Worm (Caenorhabditis elegans) whole organism, L3 larva: ENCODE data around the gene C28H8.8.

Experiments used
- R02D3.7 ChIP-seq: fragments of 150-350 bp; optimal IDR thresholded peaks from 2 replicates; lab custom pipeline; 2014; ENCODE audit warnings: missing biosample characterization, missing genetic modification characterization
- ZK546.5 ChIP-seq: sonication (generic microtip); optimal IDR thresholded peaks from 2 replicates; lab custom pipeline; 2017; ENCODE audit warnings: missing biosample characterization, missing genetic modification characterization
- aly-2 ChIP-seq: fragments of 150-350 bp; optimal IDR thresholded peaks from 2 replicates; lab custom pipeline; 2014; ENCODE audit warnings: missing biosample characterization, missing genetic modification characterization
- ama-1 ChIP-seq: fragments of 150-350 bp; optimal IDR thresholded peaks from 2 replicates; lab custom pipeline; 2018
- ceh-16 ChIP-seq: sonication (generic microtip); optimal IDR thresholded peaks from 2 replicates; lab custom pipeline; 2017; ENCODE audit warnings: missing biosample characterization, missing genetic modification characterization
- ceh-28 ChIP-seq: fragments of 150-350 bp; optimal IDR thresholded peaks from 2 replicates; lab custom pipeline; 2014; ENCODE audit warnings: missing biosample characterization, missing genetic modification reagents, missing genetic modification characterization
- ceh-82 ChIP-seq: fragments of 150-350 bp; optimal IDR thresholded peaks from 2 replicates; lab custom pipeline; 2014; ENCODE audit warnings: missing biosample characterization, missing genetic modification characterization
- ceh-9 ChIP-seq: sonication (generic microtip); optimal IDR thresholded peaks from 2 replicates; lab custom pipeline; 2018; ENCODE audit warnings: missing biosample characterization, missing genetic modification characterization
- egl-27 ChIP-seq: sonication (generic microtip); optimal IDR thresholded peaks from 4 replicates; lab custom pipeline; 2017; ENCODE audit warnings: missing biosample characterization, missing genetic modification reagents, missing genetic modification characterization
- egl-5 ChIP-seq: fragments of 150-350 bp; optimal IDR thresholded peaks from 2 replicates; lab custom pipeline; 2017; ENCODE audit warnings: missing biosample characterization, missing genetic modification reagents, missing genetic modification characterization, inconsistent platforms
- elt-2 ChIP-seq: sonication (generic microtip); optimal IDR thresholded peaks from 2 replicates; lab custom pipeline; 2016; ENCODE audit warnings: missing genetic modification reagents, mild to moderate bottlenecking, missing genetic modification characterization, missing compliant biosample characterization
- elt-3 ChIP-seq, 3 experiments: fragments of 150-350 bp in 1 of 3; sonication (generic microtip) in 2 of 3; optimal IDR thresholded peaks; 2 replicates in 2 of 3; 4 replicates in 1 of 3; lab custom pipeline; 2014 to 2017; ENCODE audit warnings: missing biosample characterization in 3 of 3, missing genetic modification characterization in 3 of 3
- fkh-10 ChIP-seq: sonication (generic microtip); optimal IDR thresholded peaks from 2 replicates; lab custom pipeline; 2017; ENCODE audit warnings: missing biosample characterization, missing genetic modification reagents, missing genetic modification characterization
- fos-1 ChIP-seq: fragments of 150-350 bp; optimal IDR thresholded peaks from 2 replicates; lab custom pipeline; 2014; ENCODE audit warnings: missing biosample characterization, missing genetic modification characterization
- hmg-11 ChIP-seq: sonication (generic microtip); optimal IDR thresholded peaks from 2 replicates; lab custom pipeline; 2016; ENCODE audit warnings: missing genetic modification characterization, missing compliant biosample characterization
- lin-15B ChIP-seq: fragments of 150-350 bp; optimal IDR thresholded peaks from 2 replicates; lab custom pipeline; 2014; ENCODE audit warnings: missing biosample characterization, missing genetic modification characterization
- lin-39 ChIP-seq: fragments of 150-350 bp; optimal IDR thresholded peaks from 2 replicates; lab custom pipeline; 2018; ENCODE audit warnings: missing biosample characterization, missing genetic modification reagents, missing genetic modification characterization
- lsy-12 ChIP-seq: sonication (generic microtip); optimal IDR thresholded peaks from 2 replicates; lab custom pipeline; 2016; ENCODE audit warnings: mild to moderate bottlenecking, missing genetic modification characterization, missing compliant biosample characterization
- mdl-1 ChIP-seq: fragments of 150-350 bp; optimal IDR thresholded peaks from 2 replicates; lab custom pipeline; 2014; ENCODE audit warnings: missing biosample characterization, missing genetic modification characterization
- mml-1 ChIP-seq: fragments of 150-350 bp; sonication (generic microtip); optimal IDR thresholded peaks from 3 replicates; lab custom pipeline; 2014; ENCODE audit warnings: missing biosample characterization, missing genetic modification characterization
- nfya-1 ChIP-seq: sonication (generic microtip); optimal IDR thresholded peaks from 2 replicates; lab custom pipeline; 2017; ENCODE audit warnings: missing genetic modification characterization, mild to moderate bottlenecking, missing compliant biosample characterization, antibody characterized with exemption, moderate library complexity; ENCODE audit not compliant: insufficient read depth
- nhr-23 ChIP-seq: fragments of 150-350 bp; optimal IDR thresholded peaks from 2 replicates; lab custom pipeline; 2014; ENCODE audit warnings: missing biosample characterization, missing genetic modification reagents, missing genetic modification characterization
- nhr-237 ChIP-seq: fragments of 150-350 bp; optimal IDR thresholded peaks from 2 replicates; lab custom pipeline; 2014; ENCODE audit warnings: missing biosample characterization, missing genetic modification characterization
- nhr-25 ChIP-seq: sonication (generic microtip); optimal IDR thresholded peaks from 2 replicates; lab custom pipeline; 2017; ENCODE audit warnings: missing biosample characterization, missing genetic modification characterization
- nhr-43 ChIP-seq: sonication (generic microtip); optimal IDR thresholded peaks from 2 replicates; lab custom pipeline; 2016; ENCODE audit warnings: mild to moderate bottlenecking, missing genetic modification characterization, missing compliant biosample characterization; ENCODE audit not compliant: poor library complexity, severe bottlenecking
- nhr-67 ChIP-seq: fragments of 150-350 bp; optimal IDR thresholded peaks from 2 replicates; lab custom pipeline; 2014; ENCODE audit warnings: missing biosample characterization, missing genetic modification characterization
- nhr-77 ChIP-seq: fragments of 150-350 bp; optimal IDR thresholded peaks from 2 replicates; lab custom pipeline; 2014; ENCODE audit warnings: missing biosample characterization, missing genetic modification characterization
- pha-4 ChIP-seq: fragments of 150-350 bp; optimal IDR thresholded peaks from 2 replicates; lab custom pipeline; 2014; ENCODE audit warnings: missing biosample characterization, missing genetic modification reagents, missing genetic modification characterization
- pqm-1 ChIP-seq: fragments of 150-350 bp; optimal IDR thresholded peaks from 2 replicates; lab custom pipeline; 2017; ENCODE audit warnings: missing biosample characterization, missing genetic modification characterization, inconsistent platforms
- sea-2 ChIP-seq: fragments of 150-350 bp; sonication (generic microtip); optimal IDR thresholded peaks from 4 replicates; lab custom pipeline; 2014; ENCODE audit warnings: missing biosample characterization, missing genetic modification reagents, missing genetic modification characterization
- skn-1 ChIP-seq: fragments of 150-350 bp; optimal IDR thresholded peaks from 2 replicates; lab custom pipeline; 2014; ENCODE audit warnings: missing biosample characterization, missing genetic modification characterization
- unc-62 ChIP-seq: fragments of 150-350 bp; sonication (generic microtip); optimal IDR thresholded peaks from 4 replicates; lab custom pipeline; 2014; ENCODE audit warnings: missing biosample characterization, missing genetic modification reagents, missing genetic modification characterization
- ztf-11 ChIP-seq: fragments of 150-350 bp; optimal IDR thresholded peaks from 2 replicates; lab custom pipeline; 2014; ENCODE audit warnings: missing biosample characterization, missing genetic modification characterization
- ztf-4 ChIP-seq: fragments of 150-350 bp; optimal IDR thresholded peaks from 2 replicates; lab custom pipeline; 2014; ENCODE audit warnings: missing biosample characterization, missing genetic modification characterization

C28H8.8 gene

ce11 chrIII:5906749-5907148, 18.2 kb upstream of the C28H8.8 start, which contains the start of gene erd-2.2:
Gene erd-2.2 (plus strand): TSS chrIII:5907049.
- TF ChIP-seq fos-1 (no peak), ama-1 (no peak), nhr-77 (tag; lab: Kevin White, UChicago) (no peak), aly-2 (tag; lab: Kevin White, UChicago) (no peak), ceh-9 (tag; lab: Kevin White, UChicago) (no peak), ceh-16 (tag; lab: Kevin White, UChicago) (no peak), mdl-1 (tag; lab: Kevin White, UChicago) (no peak), unc-62 (GFP tag; lab: Kevin White, UChicago) (no peak), elt-3 (tag; optimal IDR thresholded peaks at IDR 0.05; lab: Kevin White, UChicago) (no peak), nhr-25 (tag; lab: Kevin White, UChicago) (no peak), mml-1 (tag; lab: Kevin White, UChicago) (no peak), skn-1 (tag; lab: Kevin White, UChicago) (no peak), pha-4 (no peak)

ce11 chrIII:5906059-5906458, 17.5 kb upstream of the C28H8.8 start, which contains the start of gene dpff-1:
Gene dpff-1 (minus strand): TSS chrIII:5906346.
- TF ChIP-seq nhr-23 (tag; lab: Kevin White, UChicago) (peak; percentile 10), ceh-28 (peak; percentile 54), nfya-1 (peak; percentile 52), ceh-9 (tag; lab: Kevin White, UChicago) (no peak), nhr-77 (tag; lab: Kevin White, UChicago) (no peak), hmg-11 (tag; lab: Kevin White, UChicago) (peak; percentile 61), unc-62 (GFP tag; lab: Kevin White, UChicago) (no peak), pha-4 (peak; percentile 13), elt-2 (tag; lab: Kevin White, UChicago) (no peak)

DNA sequence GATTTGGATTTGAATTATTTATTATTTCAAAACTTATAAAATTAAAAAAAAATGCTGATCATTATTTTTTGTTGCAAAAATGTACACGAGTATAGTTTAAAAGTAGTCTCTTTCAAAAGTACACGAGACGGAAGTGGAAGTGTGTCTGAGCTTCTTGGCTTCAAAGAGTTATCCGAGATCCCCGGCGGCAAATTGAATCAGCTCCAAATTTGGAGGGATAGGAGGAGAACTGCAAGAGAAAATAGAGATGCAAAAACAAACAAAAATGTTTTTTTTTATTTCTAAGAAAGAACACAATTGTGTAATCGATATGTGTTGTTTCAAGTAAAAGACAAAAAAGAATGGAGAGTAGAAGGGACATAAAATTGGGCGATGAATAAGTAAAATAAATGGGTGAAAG, 14.0 kb upstream of the C28H8.8 start:
- no peak for TF ChIP-seq R02D3.7 (tag; lab: Kevin White, UChicago)
- no peak for TF ChIP-seq nhr-67 (tag; lab: Kevin White, UChicago)
- TF ChIP-seq fkh-10 (GFP tag; lab: Kevin White, UChicago) = no peak
- TF ChIP-seq nhr-237 (tag; lab: Kevin White, UChicago) = no peak
- TF ChIP-seq elt-3 (tag; optimal IDR thresholded peaks at IDR 0.05; lab: Kevin White, UChicago) = no peak
- no peak for TF ChIP-seq sea-2
- no peak for TF ChIP-seq nhr-25 (tag; lab: Kevin White, UChicago)
- TF ChIP-seq ceh-28 = no peak
- no peak for TF ChIP-seq ceh-82 (tag; lab: Kevin White, UChicago)
- TF ChIP-seq mdl-1 (tag; lab: Kevin White, UChicago) = no peak
- no peak for TF ChIP-seq pha-4
- TF ChIP-seq ceh-9 (tag; lab: Kevin White, UChicago) = no peak
- no peak for TF ChIP-seq lsy-12 (tag; lab: Kevin White, UChicago)
- TF ChIP-seq ZK546.5 (tag; lab: Kevin White, UChicago) = no peak
- TF ChIP-seq nhr-43 (tag; lab: Kevin White, UChicago) = no peak
- no peak for TF ChIP-seq unc-62 (GFP tag; lab: Kevin White, UChicago)
- TF ChIP-seq nfya-1 = no peak

DNA sequence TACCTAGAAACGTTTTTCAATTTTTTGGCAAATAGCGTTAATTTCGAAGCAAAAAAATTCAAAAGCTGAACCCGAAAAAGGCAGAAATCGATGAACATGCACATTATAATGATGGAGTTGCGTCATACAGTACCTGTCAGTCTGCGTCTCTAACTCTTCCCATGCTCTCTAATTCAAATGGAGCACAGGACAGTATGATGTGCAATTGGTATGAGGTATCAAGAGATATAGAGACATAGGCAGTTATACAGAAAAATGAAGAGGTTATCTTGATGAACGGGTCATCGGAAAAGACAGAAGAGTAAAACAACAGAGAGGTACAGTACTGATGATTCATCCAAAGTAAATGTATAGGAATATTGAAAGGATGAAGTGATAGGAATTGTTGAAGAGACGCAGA, 12.1 kb upstream of the C28H8.8 start:
- TF ChIP-seq pha-4 (peak; percentile 50), hmg-11 (tag; lab: Kevin White, UChicago) (peak; percentile 4), pqm-1 (tag; lab: Kevin White, UChicago) (peak; percentile 23), nfya-1 (no peak), lin-15B (tag; lab: Kevin White, UChicago) (no peak), elt-2 (tag; lab: Kevin White, UChicago) (peak; percentile 26)

DNA sequence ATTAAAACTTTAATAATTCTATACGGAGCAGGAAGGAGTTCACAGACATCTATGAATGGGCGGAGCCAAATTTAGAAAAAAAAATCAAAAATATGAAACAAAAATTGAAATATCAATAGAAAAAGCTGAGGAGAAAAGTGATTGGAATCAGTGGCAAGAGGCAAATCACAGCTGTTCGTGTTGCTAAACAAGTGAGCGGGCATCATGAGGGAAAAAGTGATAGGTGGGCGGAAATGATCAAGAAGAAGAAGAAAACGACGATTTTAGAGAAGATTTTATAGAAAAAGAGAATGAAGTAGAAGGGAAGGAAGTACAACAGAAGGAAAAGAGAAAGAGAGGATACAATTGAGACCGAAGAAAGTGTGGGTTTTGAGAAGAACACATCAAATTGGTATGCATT, 10.1 kb upstream of the C28H8.8 start:
- no peak for TF ChIP-seq mml-1 (tag; lab: Kevin White, UChicago)
- TF ChIP-seq skn-1 (tag; lab: Kevin White, UChicago) = no peak
- TF ChIP-seq ztf-4 (tag; lab: Kevin White, UChicago) = no peak
- no peak for TF ChIP-seq nhr-25 (tag; lab: Kevin White, UChicago)
- TF ChIP-seq lin-39 (tag; lab: Kevin White, UChicago) = no peak
- TF ChIP-seq fos-1 = no peak
- TF ChIP-seq egl-27 (tag; lab: Kevin White, UChicago) = no peak
- TF ChIP-seq ztf-11 = no peak
- TF ChIP-seq unc-62 (GFP tag; lab: Kevin White, UChicago) = no peak
- TF ChIP-seq nhr-237 (tag; lab: Kevin White, UChicago) = no peak
- no peak for TF ChIP-seq egl-5 (tag; lab: Kevin White, UChicago)
- TF ChIP-seq ZK546.5 (tag; lab: Kevin White, UChicago) = no peak
- TF ChIP-seq hmg-11 (tag; lab: Kevin White, UChicago) = no peak
- TF ChIP-seq sea-2 = no peak
- no peak for TF ChIP-seq ceh-28
- no peak for TF ChIP-seq lin-15B (tag; lab: Kevin White, UChicago)
